Worm (Caenorhabditis elegans) whole organism, L3 larva: ENCODE data around the gene str-247.

Experiments
- R02D3.7 ChIP-seq: fragments of 150-350 bp; optimal IDR thresholded peaks from 2 replicates; lab custom pipeline; 2014; ENCODE audit warnings: missing biosample characterization, missing genetic modification characterization
- ZK546.5 ChIP-seq: sonication (generic microtip); optimal IDR thresholded peaks from 2 replicates; lab custom pipeline; 2017; ENCODE audit warnings: missing biosample characterization, missing genetic modification characterization
- aly-2 ChIP-seq: fragments of 150-350 bp; optimal IDR thresholded peaks from 2 replicates; lab custom pipeline; 2014; ENCODE audit warnings: missing biosample characterization, missing genetic modification characterization
- ama-1 ChIP-seq: fragments of 150-350 bp; optimal IDR thresholded peaks from 2 replicates; lab custom pipeline; 2018
- ceh-16 ChIP-seq: sonication (generic microtip); optimal IDR thresholded peaks from 2 replicates; lab custom pipeline; 2017; ENCODE audit warnings: missing biosample characterization, missing genetic modification characterization
- ceh-82 ChIP-seq: fragments of 150-350 bp; optimal IDR thresholded peaks from 2 replicates; lab custom pipeline; 2014; ENCODE audit warnings: missing biosample characterization, missing genetic modification characterization
- ceh-9 ChIP-seq: sonication (generic microtip); optimal IDR thresholded peaks from 2 replicates; lab custom pipeline; 2018; ENCODE audit warnings: missing biosample characterization, missing genetic modification characterization
- daf-12 ChIP-seq: fragments of 150-350 bp; optimal IDR thresholded peaks from 2 replicates; lab custom pipeline; 2014; ENCODE audit warnings: missing biosample characterization, missing genetic modification reagents, missing genetic modification characterization
- egl-27 ChIP-seq: sonication (generic microtip); optimal IDR thresholded peaks from 4 replicates; lab custom pipeline; 2017; ENCODE audit warnings: missing biosample characterization, missing genetic modification reagents, missing genetic modification characterization
- egl-5 ChIP-seq: fragments of 150-350 bp; optimal IDR thresholded peaks from 2 replicates; lab custom pipeline; 2017; ENCODE audit warnings: missing biosample characterization, missing genetic modification reagents, missing genetic modification characterization, inconsistent platforms
- elt-1 ChIP-seq: fragments of 150-350 bp; optimal IDR thresholded peaks from 2 replicates; lab custom pipeline; 2014; ENCODE audit warnings: missing biosample characterization, missing genetic modification characterization
- elt-3 ChIP-seq, 3 experiments: fragments of 150-350 bp in 1 of 3; sonication (generic microtip) in 2 of 3; optimal IDR thresholded peaks; 2 replicates in 2 of 3; 4 replicates in 1 of 3; lab custom pipeline; 2014 to 2017; ENCODE audit warnings: missing biosample characterization in 3 of 3, missing genetic modification characterization in 3 of 3
- eor-1 ChIP-seq, 2 experiments: fragments of 150-350 bp; optimal IDR thresholded peaks; 2 replicates each; lab custom pipeline; 2014 to 2018; ENCODE audit warnings: missing biosample characterization in 2 of 2, missing genetic modification characterization in 2 of 2
- fkh-10 ChIP-seq: sonication (generic microtip); optimal IDR thresholded peaks from 2 replicates; lab custom pipeline; 2017; ENCODE audit warnings: missing biosample characterization, missing genetic modification reagents, missing genetic modification characterization
- hmg-11 ChIP-seq: sonication (generic microtip); optimal IDR thresholded peaks from 2 replicates; lab custom pipeline; 2016; ENCODE audit warnings: missing genetic modification characterization, missing compliant biosample characterization
- jun-1 ChIP-seq: fragments of 150-350 bp; optimal IDR thresholded peaks from 2 replicates; lab custom pipeline; 2014; ENCODE audit warnings: missing biosample characterization, missing genetic modification reagents, missing genetic modification characterization
- mdl-1 ChIP-seq: fragments of 150-350 bp; optimal IDR thresholded peaks from 2 replicates; lab custom pipeline; 2014; ENCODE audit warnings: missing biosample characterization, missing genetic modification characterization
- mml-1 ChIP-seq: fragments of 150-350 bp; sonication (generic microtip); optimal IDR thresholded peaks from 3 replicates; lab custom pipeline; 2014; ENCODE audit warnings: missing biosample characterization, missing genetic modification characterization
- nfya-1 ChIP-seq: sonication (generic microtip); optimal IDR thresholded peaks from 2 replicates; lab custom pipeline; 2017; ENCODE audit warnings: missing genetic modification characterization, mild to moderate bottlenecking, missing compliant biosample characterization, antibody characterized with exemption, moderate library complexity; ENCODE audit not compliant: insufficient read depth
- nhr-11 ChIP-seq: fragments of 150-350 bp; optimal IDR thresholded peaks from 2 replicates; lab custom pipeline; 2014; ENCODE audit warnings: missing biosample characterization, missing genetic modification characterization
- nhr-12 ChIP-seq: fragments of 150-350 bp; optimal IDR thresholded peaks from 2 replicates; lab custom pipeline; 2014; ENCODE audit warnings: missing biosample characterization, missing genetic modification characterization
- nhr-23 ChIP-seq: fragments of 150-350 bp; optimal IDR thresholded peaks from 2 replicates; lab custom pipeline; 2014; ENCODE audit warnings: missing biosample characterization, missing genetic modification reagents, missing genetic modification characterization
- nhr-25 ChIP-seq: sonication (generic microtip); optimal IDR thresholded peaks from 2 replicates; lab custom pipeline; 2017; ENCODE audit warnings: missing biosample characterization, missing genetic modification characterization
- nhr-28 ChIP-seq: fragments of 150-350 bp; optimal IDR thresholded peaks from 2 replicates; lab custom pipeline; 2014; ENCODE audit warnings: missing biosample characterization, missing genetic modification characterization
- nhr-43 ChIP-seq: sonication (generic microtip); optimal IDR thresholded peaks from 2 replicates; lab custom pipeline; 2016; ENCODE audit warnings: mild to moderate bottlenecking, missing genetic modification characterization, missing compliant biosample characterization; ENCODE audit not compliant: poor library complexity, severe bottlenecking
- nhr-67 ChIP-seq: fragments of 150-350 bp; optimal IDR thresholded peaks from 2 replicates; lab custom pipeline; 2014; ENCODE audit warnings: missing biosample characterization, missing genetic modification characterization
- nhr-76 ChIP-seq: fragments of 150-350 bp; sonication (generic microtip); optimal IDR thresholded peaks from 5 replicates; lab custom pipeline; 2014; ENCODE audit warnings: missing biosample characterization, missing genetic modification characterization
- nhr-77 ChIP-seq: fragments of 150-350 bp; optimal IDR thresholded peaks from 2 replicates; lab custom pipeline; 2014; ENCODE audit warnings: missing biosample characterization, missing genetic modification characterization
- pha-4 ChIP-seq: fragments of 150-350 bp; optimal IDR thresholded peaks from 2 replicates; lab custom pipeline; 2014; ENCODE audit warnings: missing biosample characterization, missing genetic modification reagents, missing genetic modification characterization
- pqm-1 ChIP-seq: fragments of 150-350 bp; optimal IDR thresholded peaks from 2 replicates; lab custom pipeline; 2017; ENCODE audit warnings: missing biosample characterization, missing genetic modification characterization, inconsistent platforms
- sea-2 ChIP-seq: fragments of 150-350 bp; sonication (generic microtip); optimal IDR thresholded peaks from 4 replicates; lab custom pipeline; 2014; ENCODE audit warnings: missing biosample characterization, missing genetic modification reagents, missing genetic modification characterization
- skn-1 ChIP-seq: fragments of 150-350 bp; optimal IDR thresholded peaks from 2 replicates; lab custom pipeline; 2014; ENCODE audit warnings: missing biosample characterization, missing genetic modification characterization
- snpc-4 ChIP-seq: fragments of 150-350 bp; optimal IDR thresholded peaks from 2 replicates; lab custom pipeline; 2014; ENCODE audit warnings: missing biosample characterization, missing genetic modification characterization
- tbx-2 ChIP-seq: sonication (generic microtip); optimal IDR thresholded peaks from 2 replicates; lab custom pipeline; 2016; ENCODE audit warnings: mild to moderate bottlenecking, missing genetic modification characterization, missing compliant biosample characterization
- unc-39 ChIP-seq: sonication (generic microtip); optimal IDR thresholded peaks from 4 replicates; lab custom pipeline; 2017; ENCODE audit warnings: missing biosample characterization, missing genetic modification characterization
- unc-62 ChIP-seq: fragments of 150-350 bp; sonication (generic microtip); optimal IDR thresholded peaks from 4 replicates; lab custom pipeline; 2014; ENCODE audit warnings: missing biosample characterization, missing genetic modification reagents, missing genetic modification characterization
- zag-1 ChIP-seq: fragments of 150-350 bp; optimal IDR thresholded peaks from 2 replicates; lab custom pipeline; 2014; ENCODE audit warnings: missing biosample characterization, missing genetic modification characterization
- ztf-4 ChIP-seq: fragments of 150-350 bp; optimal IDR thresholded peaks from 2 replicates; lab custom pipeline; 2014; ENCODE audit warnings: missing biosample characterization, missing genetic modification characterization

Gene str-247

ce11 chrV:3981680-3982079, 27.8 kb downstream of the str-247 start, which contains the start of gene nlp-30:
TSS of gene nlp-30 (plus strand) at chrV:3981980.
- TF ChIP-seq nhr-77 (tag; lab: Kevin White, UChicago) = no peak
- no peak for TF ChIP-seq nhr-23 (tag; lab: Kevin White, UChicago)
- no peak for TF ChIP-seq unc-62
- no peak for TF ChIP-seq jun-1 (tag; lab: Kevin White, UChicago)
- no peak for TF ChIP-seq sea-2 (GFP tag; lab: Kevin White, UChicago)
- TF ChIP-seq skn-1 (tag; lab: Kevin White, UChicago) = no peak
- TF ChIP-seq nhr-76 (tag; lab: Kevin White, UChicago) = no peak
- TF ChIP-seq, all 47 proteins: peak for 0

ce11 chrV:3984178-3984577, 30.3 kb downstream of the str-247 start, which contains the start of gene nlp-29:
TSS of gene nlp-29 (plus strand) at chrV:3984425.
- peak; percentile 78 for TF ChIP-seq nhr-23 (tag; lab: Kevin White, UChicago)
- no peak for TF ChIP-seq unc-62
- TF ChIP-seq nhr-12 (tag; lab: Kevin White, UChicago) = no peak
- TF ChIP-seq nhr-43 (tag; lab: Kevin White, UChicago) = no peak
- TF ChIP-seq pha-4 (tag; lab: Kevin White, UChicago) = no peak
- TF ChIP-seq R02D3.7 (tag; lab: Kevin White, UChicago) = no peak
- TF ChIP-seq mml-1 (tag; lab: Kevin White, UChicago) = no peak
- no peak for TF ChIP-seq zag-1 (tag; lab: Kevin White, UChicago)
- no peak for TF ChIP-seq fkh-10 (GFP tag; lab: Kevin White, UChicago)
- TF ChIP-seq nhr-25 (tag; lab: Kevin White, UChicago) = peak; percentile 75

ce11 chrV:3985104-3985503, 31.3 kb downstream of the str-247 start:
- TF ChIP-seq ztf-4 (tag; lab: Kevin White, UChicago) (no peak), R02D3.7 (tag; lab: Kevin White, UChicago) (no peak), eor-1 (tag; optimal IDR thresholded peaks at IDR 0.05; lab: Kevin White, UChicago) (no peak), ceh-9 (tag; lab: Kevin White, UChicago) (no peak), aly-2 (tag; lab: Kevin White, UChicago) (no peak), nfya-1 (no peak), snpc-4 (tag; lab: Kevin White, UChicago) (no peak), ama-1 (lab: Kevin White, UChicago) (no peak), nhr-28 (no peak), sea-2 (GFP tag; lab: Kevin White, UChicago) (no peak), nhr-25 (tag; lab: Kevin White, UChicago) (no peak), unc-39 (tag; lab: Kevin White, UChicago) (no peak), nhr-11 (tag; lab: Kevin White, UChicago) (no peak)

ce11 chrV:3987616-3988015, 33.8 kb downstream of the str-247 start, which contains the start of gene nlp-28:
TSS of gene nlp-28 (plus strand) at chrV:3987900.
- TF ChIP-seq ZK546.5 (tag; lab: Kevin White, UChicago) (no peak), elt-3 (tag; optimal IDR thresholded peaks at IDR 0.05; lab: Kevin White, UChicago) (no peak), pqm-1 (no peak), ceh-9 (tag; lab: Kevin White, UChicago) (no peak), ztf-4 (tag; lab: Kevin White, UChicago) (no peak), nhr-76 (tag; lab: Kevin White, UChicago) (no peak), hmg-11 (tag; lab: Kevin White, UChicago) (no peak), ceh-82 (tag; lab: Kevin White, UChicago) (no peak), egl-27 (tag; lab: Kevin White, UChicago) (no peak), elt-1 (no peak), ceh-16 (tag; lab: Kevin White, UChicago) (no peak), mdl-1 (tag; lab: Kevin White, UChicago) (no peak), aly-2 (tag; lab: Kevin White, UChicago) (no peak), nhr-67 (no peak), egl-5 (tag; lab: Kevin White, UChicago) (no peak), tbx-2 (tag; lab: Kevin White, UChicago) (no peak), unc-62 (no peak), nhr-23 (tag; lab: Kevin White, UChicago) (no peak), daf-12 (tag; lab: Kevin White, UChicago) (no peak)
